Worm (Caenorhabditis elegans): Measurements from ENCODE around the gene C43H6.6.

- no peak for TF ChIP-seq ces-1 (GFP tag; optimal IDR thresholded peaks at IDR 0.05)
- no peak for TF ChIP-seq nhr-19 (GFP tag; conservative IDR thresholded peaks at IDR 0.05)
- no peak for TF ChIP-seq ztf-4 (tag; optimal IDR thresholded peaks at IDR 0.05)
- TF ChIP-seq lsy-2 (tag; optimal IDR thresholded peaks at IDR 0.05), result no peak
- TF ChIP-seq egl-27 (tag; optimal IDR thresholded peaks at IDR 0.05), result no peak
- no peak for TF ChIP-seq rnt-1 (tag; optimal IDR thresholded peaks at IDR 0.05)
- no peak for TF ChIP-seq pqm-1 (tag; optimal IDR thresholded peaks at IDR 0.05)
- no peak for TF ChIP-seq blmp-1 (tag; optimal IDR thresholded peaks at IDR 0.05)
- no peak for TF ChIP-seq hlh-17 (GFP tag; optimal IDR thresholded peaks at IDR 0.05; ENCODE audit: borderline replicate concordance)
- TF ChIP-seq ztf-11 (tag; optimal IDR thresholded peaks at IDR 0.05), result no peak
- no peak for TF ChIP-seq zip-4 (GFP tag; optimal IDR thresholded peaks at IDR 0.05)
- TF ChIP-seq nhr-77 (tag; optimal IDR thresholded peaks at IDR 0.05), result no peak
Observed at ce11 chrX:2426932-2427331, 31.8 kb downstream of the C43H6.6 start.

All from whole organism, L1 larva.